Worm (Caenorhabditis elegans) whole organism, L1 larva: ENCODE results near the gene ZK666.8.

Experiments
- aha-1 ChIP-seq: fragments of 150-350 bp; optimal IDR thresholded peaks from 2 replicates; lab custom pipeline; 2014; ENCODE audit warnings: missing biosample characterization, missing genetic modification characterization
- ama-1 ChIP-seq: fragments of 150-350 bp; optimal IDR thresholded peaks from 2 replicates; lab custom pipeline; 2014
- blmp-1 ChIP-seq: fragments of 150-350 bp; optimal IDR thresholded peaks from 2 replicates; lab custom pipeline; 2014; ENCODE audit warnings: missing biosample characterization, missing genetic modification characterization
- ceh-88 ChIP-seq: fragments of 200-800 bp; sonication (Bioruptor generic); IDR thresholded peaks from 2 replicates; pipeline ENCODE4 v1.3.6; 2022; ENCODE audit warnings: missing genetic modification characterization, missing compliant biosample characterization
- ces-1 ChIP-seq: fragments of 150-350 bp; optimal IDR thresholded peaks from 2 replicates; lab custom pipeline; 2014; ENCODE audit warnings: missing biosample characterization, missing genetic modification reagents, missing genetic modification characterization
- efl-1 ChIP-seq, 4 experiments: fragments of 150-350 bp; optimal IDR thresholded peaks in 3 of 4; peaks in 1 of 4; 1 replicate in 1 of 4; 2 replicates in 3 of 4; lab custom pipeline; 2014; ENCODE audit warnings: missing biosample characterization in 2 of 4, missing genetic modification characterization in 2 of 4, missing genetic modification reagents in 2 of 4
- egl-13 ChIP-seq: sonication (generic microtip); optimal IDR thresholded peaks from 2 replicates; lab custom pipeline; 2016; ENCODE audit warnings: missing genotype, missing genetic modification reagents, missing genetic modification characterization, missing compliant biosample characterization
- elt-3 ChIP-seq, 6 experiments: fragments of 150-350 bp in 1 of 6; sonication (generic microtip); optimal IDR thresholded peaks; 2 replicates each; lab custom pipeline; 2017 to 2018; ENCODE audit warnings: missing biosample characterization in 6 of 6, missing genetic modification characterization in 6 of 6, inconsistent platforms in 1 of 6
- ets-5 ChIP-seq: fragments of 200-800 bp; sonication (Bioruptor generic); IDR thresholded peaks from 2 replicates; pipeline ENCODE4 v1.3.6; 2022; ENCODE audit warnings: missing genetic modification characterization, missing compliant biosample characterization
- hlh-4 ChIP-seq: sonication (generic microtip); optimal IDR thresholded peaks from 2 replicates; lab custom pipeline; 2016; ENCODE audit warnings: mild to moderate bottlenecking, missing genetic modification characterization, missing compliant biosample characterization
- irx-1 ChIP-seq: sonication (generic microtip); optimal IDR thresholded peaks from 2 replicates; lab custom pipeline; 2016; ENCODE audit warnings: missing genetic modification characterization, missing compliant biosample characterization
- lin-14 ChIP-seq: fragments of 200-800 bp; sonication (Bioruptor generic); optimal IDR thresholded peaks from 2 replicates; lab custom pipeline; 2018; ENCODE audit warnings: mild to moderate bottlenecking, missing genetic modification characterization, moderate library complexity, missing compliant biosample characterization
- lin-15B ChIP-seq: fragments of 150-350 bp; sonication (generic microtip); optimal IDR thresholded peaks from 3 replicates; lab custom pipeline; 2014; ENCODE audit warnings: missing biosample characterization, missing genetic modification characterization
- lin-35 ChIP-seq, 2 experiments: fragments of 150-350 bp; optimal IDR thresholded peaks; 2 replicates each; lab custom pipeline; 2014; ENCODE audit warnings: missing biosample characterization in 2 of 2, missing genetic modification characterization in 2 of 2, missing genetic modification reagents in 2 of 2
- lin-39 ChIP-seq: fragments of 150-350 bp; optimal IDR thresholded peaks from 2 replicates; lab custom pipeline; 2014; ENCODE audit warnings: missing biosample characterization, missing genetic modification reagents, missing genetic modification characterization
- lir-3 ChIP-seq: sonication (generic microtip); optimal IDR thresholded peaks from 2 replicates; lab custom pipeline; 2016; ENCODE audit warnings: mild to moderate bottlenecking, missing genetic modification characterization, moderate library complexity, missing compliant biosample characterization; ENCODE audit not compliant: poor library complexity
- lsy-2 ChIP-seq, 2 experiments: fragments of 150-350 bp; optimal IDR thresholded peaks; 2 replicates each; lab custom pipeline; 2014; ENCODE audit warnings: missing biosample characterization in 2 of 2, missing genetic modification characterization in 2 of 2
- mdl-1 ChIP-seq, 2 experiments: fragments of 150-350 bp; optimal IDR thresholded peaks; 2 replicates each; lab custom pipeline; 2014 to 2017; ENCODE audit warnings: missing biosample characterization in 2 of 2, missing genetic modification characterization in 2 of 2, inconsistent platforms in 1 of 2
- mep-1 ChIP-seq: fragments of 150-350 bp; optimal IDR thresholded peaks from 2 replicates; lab custom pipeline; 2014; ENCODE audit warnings: missing biosample characterization, missing genetic modification characterization
- nhr-12 ChIP-seq: sonication (generic microtip); optimal IDR thresholded peaks from 2 replicates; lab custom pipeline; 2017; ENCODE audit warnings: missing biosample characterization, missing genetic modification characterization
- nhr-19 ChIP-seq: fragments of 200-800 bp; sonication (Bioruptor generic); conservative IDR thresholded peaks from 2 replicates; pipeline ENCODE4 v1.3.6; 2022; ENCODE audit warnings: missing genetic modification characterization, missing compliant biosample characterization
- nhr-20 ChIP-seq: sonication (generic microtip); optimal IDR thresholded peaks from 2 replicates; lab custom pipeline; 2016; ENCODE audit warnings: mild to moderate bottlenecking, missing genetic modification characterization, missing compliant biosample characterization
- nhr-237 ChIP-seq: fragments of 150-350 bp; optimal IDR thresholded peaks from 2 replicates; lab custom pipeline; 2014; ENCODE audit warnings: missing biosample characterization, missing genetic modification characterization
- nhr-47 ChIP-seq: sonication (generic microtip); optimal IDR thresholded peaks from 2 replicates; lab custom pipeline; 2016; ENCODE audit warnings: mild to moderate bottlenecking, missing genetic modification characterization, moderate library complexity, missing compliant biosample characterization
- nhr-71 ChIP-seq: sonication (generic microtip); optimal IDR thresholded peaks from 2 replicates; lab custom pipeline; 2016; ENCODE audit warnings: mild to moderate bottlenecking, missing genetic modification characterization, moderate library complexity, missing compliant biosample characterization
- nhr-76 ChIP-seq: sonication (generic microtip); optimal IDR thresholded peaks from 2 replicates; lab custom pipeline; 2017; ENCODE audit warnings: missing biosample characterization, missing genetic modification characterization
- nhr-84 ChIP-seq: sonication (generic microtip); optimal IDR thresholded peaks from 2 replicates; lab custom pipeline; 2017; ENCODE audit warnings: missing biosample characterization, missing genetic modification characterization
- nhr-85 ChIP-seq: sonication (generic microtip); peaks from one replicate; lab custom pipeline; 2016; ENCODE audit warnings: missing genetic modification characterization, inconsistent platforms, missing compliant biosample characterization
- nhr-90 ChIP-seq: sonication (generic microtip); optimal IDR thresholded peaks from 2 replicates; lab custom pipeline; 2016; ENCODE audit warnings: mild to moderate bottlenecking, missing genetic modification characterization, missing compliant biosample characterization; ENCODE audit not compliant: poor library complexity
- skn-1 ChIP-seq: fragments of 150-350 bp; optimal IDR thresholded peaks from 2 replicates; lab custom pipeline; 2014; ENCODE audit warnings: missing biosample characterization, missing genetic modification characterization
- snu-23 ChIP-seq: sonication (generic microtip); optimal IDR thresholded peaks from 2 replicates; lab custom pipeline; 2016; ENCODE audit warnings: missing genetic modification characterization, missing compliant biosample characterization
- sox-4 ChIP-seq: sonication (generic microtip); optimal IDR thresholded peaks from 2 replicates; lab custom pipeline; 2016; ENCODE audit warnings: missing genetic modification characterization, missing compliant biosample characterization
- sptf-1 ChIP-seq: fragments of 150-350 bp; optimal IDR thresholded peaks from 2 replicates; lab custom pipeline; 2014; ENCODE audit warnings: missing biosample characterization, missing genetic modification characterization
- tbx-2 ChIP-seq: sonication (generic microtip); optimal IDR thresholded peaks from 2 replicates; lab custom pipeline; 2016; ENCODE audit warnings: missing genetic modification characterization, missing compliant biosample characterization
- unc-130 ChIP-seq: fragments of 150-350 bp; optimal IDR thresholded peaks from 2 replicates; lab custom pipeline; 2017; ENCODE audit warnings: missing biosample characterization, missing genetic modification characterization, inconsistent platforms
- vab-15 ChIP-seq: sonication (generic microtip); optimal IDR thresholded peaks from 2 replicates; lab custom pipeline; 2017; ENCODE audit warnings: missing genotype, mild to moderate bottlenecking, missing genetic modification characterization, missing compliant biosample characterization
- zag-1 ChIP-seq: fragments of 150-350 bp; optimal IDR thresholded peaks from 2 replicates; lab custom pipeline; 2014; ENCODE audit warnings: missing biosample characterization, missing genetic modification characterization
- ztf-4 ChIP-seq: fragments of 150-350 bp; optimal IDR thresholded peaks from 2 replicates; lab custom pipeline; 2014; ENCODE audit warnings: missing biosample characterization, missing genetic modification characterization

ZK666.8 gene

DNA sequence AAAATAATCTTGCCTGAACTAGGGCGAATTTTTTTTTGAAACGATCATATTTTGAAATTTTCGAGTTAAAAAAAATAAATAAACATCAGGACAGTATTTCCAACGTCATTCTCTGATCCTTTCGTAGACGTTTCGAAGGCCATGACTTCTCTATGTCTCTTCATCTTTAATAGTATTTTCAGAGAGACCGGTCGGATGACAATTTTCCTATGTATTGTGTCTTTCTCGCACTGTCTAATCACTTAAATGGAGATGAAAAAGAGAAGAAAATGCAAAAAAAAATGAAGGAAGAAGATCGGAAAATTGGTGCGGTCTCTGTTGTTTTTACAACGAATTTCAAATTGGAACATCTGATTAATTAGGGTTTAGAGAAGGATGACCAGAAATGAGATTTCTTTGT is 32.2 kb upstream of the ZK666.8 start:
- TF ChIP-seq efl-1 (optimal IDR thresholded peaks at IDR 0.05; lab: Kevin White, UChicago) (peak in 1 of 2 experiments; percentile 10), efl-1 (GFP tag; optimal IDR thresholded peaks at IDR 0.05 in 1 of 2; lab: Kevin White, UChicago) (peak in 1 of 2 experiments; percentile 88), nhr-90 (tag; lab: Kevin White, UChicago) (peak; percentile 3), nhr-47 (no peak), ceh-88 (GFP tag; lab: Robert Waterston, UW) (no peak), mep-1 (tag; lab: Kevin White, UChicago) (peak; percentile 43), nhr-237 (tag; lab: Kevin White, UChicago) (no peak), nhr-85 (peak; percentile 87), elt-3 (tag; optimal IDR thresholded peaks at IDR 0.05; lab: Kevin White, UChicago) (peak in 3 of 6 experiments; percentile 18 to 49 (median 36)), lin-39 (tag; lab: Kevin White, UChicago) (no peak), lin-15B (tag; lab: Kevin White, UChicago) (no peak), aha-1 (tag; lab: Kevin White, UChicago) (no peak), lin-35 (GFP tag; optimal IDR thresholded peaks at IDR 0.05; lab: Kevin White, UChicago) (peak in 1 of 2 experiments; percentile 21), blmp-1 (tag; lab: Kevin White, UChicago) (peak; percentile 60), nhr-19 (no peak), lir-3 (tag; lab: Kevin White, UChicago) (no peak), unc-130 (no peak), irx-1 (tag; lab: Kevin White, UChicago) (no peak), nhr-20 (tag; lab: Kevin White, UChicago) (peak; percentile 51), nhr-71 (tag; lab: Kevin White, UChicago) (no peak), zag-1 (tag; lab: Kevin White, UChicago) (no peak), lin-14 (GFP tag; lab: Kevin White, UChicago) (peak; percentile 76), ets-5 (no peak), skn-1 (tag; lab: Kevin White, UChicago) (peak; percentile 6), snu-23 (GFP tag; lab: Kevin White, UChicago) (peak; percentile 61)

ce11 chrII:10524374-10524773 is 31.4 kb upstream of the ZK666.8 start, which contains the start of gene F59B10.6:
Gene F59B10.6 (minus strand): TSS chrII:10524474.
- no peak for TF ChIP-seq ces-1

- TF ChIP-seq mdl-1 (tag; optimal IDR thresholded peaks at IDR 0.05; lab: Kevin White, UChicago) (no peak), vab-15 (tag; lab: Kevin White, UChicago) (no peak), egl-13 (tag; lab: Kevin White, UChicago) (no peak), lin-39 (tag; lab: Kevin White, UChicago) (no peak), ztf-4 (tag; lab: Kevin White, UChicago) (no peak), ces-1 (no peak), tbx-2 (tag; lab: Kevin White, UChicago) (no peak), nhr-76 (tag; lab: Kevin White, UChicago) (no peak), nhr-12 (tag; lab: Kevin White, UChicago) (no peak), lsy-2 (tag; optimal IDR thresholded peaks at IDR 0.05; lab: Kevin White, UChicago) (no peak), ama-1 (lab: Kevin White, UChicago) (no peak), hlh-4 (tag; lab: Kevin White, UChicago) (no peak), ets-5 (no peak), sptf-1 (tag; lab: Kevin White, UChicago) (no peak), sox-4 (no peak), nhr-84 (no peak)
Measured at ce11 chrII:10523583-10523982, 30.6 kb upstream of the ZK666.8 start, which contains the start of gene F59B10.5. Gene F59B10.5 (minus strand): TSS chrII:10523683.

DNA sequence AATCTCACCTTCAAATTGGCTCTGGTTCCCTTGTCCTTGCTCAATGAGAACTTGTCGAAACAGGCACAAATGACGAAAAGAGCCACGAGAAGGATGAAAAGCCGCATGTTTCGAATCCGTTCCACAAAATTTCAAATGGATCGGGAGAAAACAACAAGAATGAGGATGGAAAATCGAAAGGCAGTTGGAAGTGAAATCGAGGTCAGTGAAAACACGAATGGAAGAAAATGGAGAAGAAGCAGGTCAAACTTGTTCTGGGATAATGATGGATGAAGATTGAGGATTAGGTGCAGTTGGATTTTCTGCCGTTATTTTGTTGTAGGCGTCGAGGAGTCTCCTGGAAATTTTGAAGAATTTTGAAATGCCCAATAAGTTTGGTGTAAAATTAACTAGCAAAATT is 30.1 kb upstream of the ZK666.8 start:
- no peak for TF ChIP-seq sox-4
- TF ChIP-seq blmp-1 (tag; lab: Kevin White, UChicago): peak; percentile 98
- TF ChIP-seq, all 84 proteins: peak for 1
